Worm (Caenorhabditis elegans) whole organism, young adult: ENCODE measurements around the gene C14B1.12.
A peak's percentile ranks its signal among the peaks of the same experiment; 100 is the strongest.

Source experiments
- B0019.2 ChIP-seq: fragments of 200-800 bp; sonication (Bioruptor generic); conservative IDR thresholded peaks from 2 replicates; pipeline ENCODE4 v1.3.6; 2022; ENCODE audit warnings: missing genetic modification reagents, missing genetic modification characterization, missing compliant biosample characterization
- B0336.3 ChIP-seq: fragments of 200-800 bp; sonication (Bioruptor generic); IDR thresholded peaks from 2 replicates; pipeline ENCODE4 v1.3.6; 2022; ENCODE audit warnings: missing genetic modification characterization, missing compliant biosample characterization
- D2030.7 ChIP-seq: fragments of 200-800 bp; sonication (Bioruptor generic); IDR thresholded peaks from 2 replicates; pipeline ENCODE4 v1.3.6; 2022; ENCODE audit warnings: missing genetic modification reagents, missing genetic modification characterization, missing compliant biosample characterization
- F23B12.7 ChIP-seq: sonication (generic microtip); optimal IDR thresholded peaks from 2 replicates; lab custom pipeline; 2017; ENCODE audit warnings: missing genetic modification characterization, mild to moderate bottlenecking, missing compliant biosample characterization, antibody characterized with exemption, moderate library complexity; ENCODE audit not compliant: insufficient read depth
- F33H1.4 ChIP-seq: fragments of 200-800 bp; sonication (Bioruptor generic); IDR thresholded peaks from 2 replicates; pipeline ENCODE4 v1.3.6; 2022; ENCODE audit warnings: missing genetic modification reagents, missing genetic modification characterization, missing compliant biosample characterization
- F49E8.2 ChIP-seq: sonication (generic microtip); optimal IDR thresholded peaks from 3 replicates; lab custom pipeline; 2017; ENCODE audit warnings: missing genetic modification characterization, mild to moderate bottlenecking, missing compliant biosample characterization, antibody characterized with exemption, moderate library complexity; ENCODE audit not compliant: insufficient read depth
- F57A8.1 ChIP-seq: fragments of 200-800 bp; sonication (Bioruptor generic); optimal IDR thresholded peaks from 2 replicates; lab custom pipeline; 2018; ENCODE audit warnings: mild to moderate bottlenecking, missing genetic modification characterization, moderate library complexity, missing compliant biosample characterization
- F57C9.4 ChIP-seq: sonication (generic microtip); optimal IDR thresholded peaks from 2 replicates; lab custom pipeline; 2017; ENCODE audit warnings: mild to moderate bottlenecking, missing genetic modification characterization, missing compliant biosample characterization
- T26A5.8 ChIP-seq: sonication (generic microtip); optimal IDR thresholded peaks from 2 replicates; lab custom pipeline; 2016; ENCODE audit warnings: missing genetic modification characterization, missing compliant biosample characterization
- Y67H2A.10 ChIP-seq: fragments of 200-800 bp; sonication (Bioruptor generic); conservative IDR thresholded peaks from 2 replicates; pipeline ENCODE4 v1.3.6; 2022; ENCODE audit warnings: missing genetic modification reagents, missing genetic modification characterization, missing compliant biosample characterization
- ama-1 ChIP-seq, 3 experiments: fragments of 150-350 bp in 1 of 3; sonication (generic microtip) in 2 of 3; optimal IDR thresholded peaks; 2 replicates each; lab custom pipeline; 2014 to 2018; ENCODE audit warnings: missing biosample characterization in 2 of 3, missing genetic modification characterization in 2 of 3, missing genetic modification reagents in 2 of 3
- athp-1 ChIP-seq: sonication (generic microtip); optimal IDR thresholded peaks from 2 replicates; lab custom pipeline; 2017; ENCODE audit warnings: mild to moderate bottlenecking, missing genetic modification characterization, missing compliant biosample characterization
- attf-3 ChIP-seq: fragments of 200-800 bp; sonication (Bioruptor generic); conservative IDR thresholded peaks from 2 replicates; pipeline ENCODE4 v1.3.6; 2022; ENCODE audit warnings: missing genetic modification reagents, missing genetic modification characterization, missing compliant biosample characterization
- attf-5 ChIP-seq: fragments of 200-800 bp; sonication (Bioruptor generic); optimal IDR thresholded peaks from 2 replicates; lab custom pipeline; 2018; ENCODE audit warnings: mild to moderate bottlenecking, missing genetic modification characterization, missing compliant biosample characterization
- attf-6 ChIP-seq: fragments of 200-800 bp; sonication (Bioruptor generic); IDR thresholded peaks from 2 replicates; pipeline ENCODE4 v1.3.6; 2022; ENCODE audit warnings: missing genetic modification reagents, missing genetic modification characterization, missing compliant biosample characterization
- bed-2 ChIP-seq: fragments of 200-800 bp; sonication (Bioruptor generic); IDR thresholded peaks from 2 replicates; pipeline ENCODE4 v1.3.6; 2022; ENCODE audit warnings: missing genetic modification reagents, missing genetic modification characterization, missing compliant biosample characterization
- ceh-100 ChIP-seq: fragments of 200-800 bp; sonication (Bioruptor generic); IDR thresholded peaks from 2 replicates; pipeline ENCODE4 v1.3.6; 2022; ENCODE audit warnings: missing genetic modification reagents, missing genetic modification characterization, missing compliant biosample characterization
- ceh-40 ChIP-seq: fragments of 200-800 bp; sonication (Bioruptor generic); IDR thresholded peaks from 2 replicates; pipeline ENCODE4 v1.3.6; 2022; ENCODE audit warnings: missing genetic modification characterization, missing compliant biosample characterization
- dpl-1 ChIP-seq: fragments of 150-350 bp; optimal IDR thresholded peaks from 2 replicates; lab custom pipeline; 2014; ENCODE audit warnings: missing biosample characterization, missing genetic modification reagents, missing genetic modification characterization
- efl-1 ChIP-seq: fragments of 150-350 bp; optimal IDR thresholded peaks from 2 replicates; lab custom pipeline; 2014; ENCODE audit warnings: missing biosample characterization, missing genetic modification reagents, missing genetic modification characterization
- ekl-4 ChIP-seq: fragments of 200-800 bp; sonication (Bioruptor generic); IDR thresholded peaks from 2 replicates; pipeline ENCODE4 v1.3.6; 2022; ENCODE audit warnings: missing genetic modification reagents, missing genetic modification characterization, missing compliant biosample characterization
- hmg-1.2 ChIP-seq: fragments of 200-800 bp; sonication (Bioruptor generic); IDR thresholded peaks from 2 replicates; pipeline ENCODE4 v1.3.6; 2022; ENCODE audit warnings: missing genetic modification reagents, missing genetic modification characterization, missing compliant biosample characterization
- lin-54 ChIP-seq: fragments of 200-800 bp; sonication (Bioruptor generic); optimal IDR thresholded peaks from 2 replicates; lab custom pipeline; 2018; ENCODE audit warnings: mild to moderate bottlenecking, missing genetic modification characterization, missing compliant biosample characterization
- madf-6 ChIP-seq: fragments of 200-800 bp; sonication (Bioruptor generic); IDR thresholded peaks from 2 replicates; pipeline ENCODE4 v1.3.6; 2022; ENCODE audit warnings: missing genetic modification reagents, missing genetic modification characterization, missing compliant biosample characterization
- mcd-1 ChIP-seq: fragments of 200-800 bp; sonication (Bioruptor generic); IDR thresholded peaks from 2 replicates; pipeline ENCODE4 v1.3.6; 2022; ENCODE audit warnings: missing genetic modification reagents, missing genetic modification characterization, missing compliant biosample characterization
- mxl-1 ChIP-seq: sonication (generic microtip); optimal IDR thresholded peaks from 2 replicates; lab custom pipeline; 2016; ENCODE audit warnings: missing genetic modification characterization, missing compliant biosample characterization
- nhr-179 ChIP-seq: sonication (generic microtip); optimal IDR thresholded peaks from 2 replicates; lab custom pipeline; 2016; ENCODE audit warnings: mild to moderate bottlenecking, missing genetic modification characterization, missing compliant biosample characterization
- nhr-90 ChIP-seq: sonication (generic microtip); optimal IDR thresholded peaks from 2 replicates; lab custom pipeline; 2016; ENCODE audit warnings: missing genotype, mild to moderate bottlenecking, missing genetic modification characterization, missing compliant biosample characterization
- pha-4 ChIP-seq: fragments of 150-350 bp; sonication (generic microtip); optimal IDR thresholded peaks from 2 replicates; lab custom pipeline; 2014; ENCODE audit warnings: missing biosample characterization, missing genetic modification reagents, missing genetic modification characterization
- snpc-3.4 ChIP-seq: sonication (generic microtip); optimal IDR thresholded peaks from 2 replicates; lab custom pipeline; 2017; ENCODE audit warnings: missing genetic modification characterization, mild to moderate bottlenecking, missing compliant biosample characterization, antibody characterized with exemption, moderate library complexity, missing genotype, missing genetic modification reagents
- somi-1 ChIP-seq: fragments of 200-800 bp; sonication (Bioruptor generic); optimal IDR thresholded peaks from 2 replicates; lab custom pipeline; 2018; ENCODE audit warnings: mild to moderate bottlenecking, missing genetic modification characterization, missing compliant biosample characterization
- zfh-2 ChIP-seq: fragments of 200-800 bp; sonication (Bioruptor generic); conservative IDR thresholded peaks from 2 replicates; pipeline ENCODE4 v1.3.6; 2022; ENCODE audit warnings: missing genetic modification reagents, missing genetic modification characterization, missing compliant biosample characterization
- ztf-26 ChIP-seq: sonication (generic microtip); optimal IDR thresholded peaks from 2 replicates; lab custom pipeline; 2017; ENCODE audit warnings: missing genetic modification characterization, missing compliant biosample characterization

C14B1.12 gene

DNA sequence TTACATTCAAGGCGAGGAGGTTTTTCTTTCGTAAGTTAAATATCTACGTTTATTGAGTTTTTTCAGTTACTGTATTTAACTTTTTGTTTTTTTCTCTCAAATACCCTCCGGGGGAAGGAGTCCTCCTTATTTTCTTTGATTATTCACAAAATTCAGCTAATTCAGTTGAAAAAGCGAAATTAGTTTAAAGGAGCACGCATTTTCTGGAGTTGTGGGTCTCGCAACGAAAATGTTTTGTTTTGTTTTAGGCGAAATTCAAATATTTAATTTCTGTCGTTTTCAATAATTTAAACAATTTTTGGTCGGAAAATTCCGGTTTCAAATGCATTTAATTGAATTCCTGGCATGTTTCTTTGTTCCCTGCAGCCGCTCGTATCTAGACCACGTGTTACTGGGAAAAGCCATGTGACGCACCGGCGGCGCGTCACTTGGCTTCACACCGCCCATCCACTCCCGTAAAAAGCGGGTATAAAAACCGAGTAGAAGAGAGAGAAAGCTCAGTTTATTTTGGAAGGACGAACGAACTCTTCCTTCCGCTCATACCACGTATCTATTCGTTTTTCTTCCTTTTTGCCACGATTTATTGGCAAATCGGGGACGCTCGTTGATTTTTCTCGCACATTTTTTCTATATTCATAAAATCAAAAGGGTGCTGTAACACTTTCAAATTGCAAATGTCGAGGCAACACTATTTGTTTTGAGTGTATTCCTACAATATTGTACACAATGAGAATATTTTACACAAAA, 10.9 kb upstream of the C14B1.12 start:
- TF ChIP-seq pha-4 (tag; lab: Kevin White, UChicago): no peak
- TF ChIP-seq mxl-1: no peak
- peak; percentile 32 for TF ChIP-seq ama-1 (optimal IDR thresholded peaks at IDR 0.05; lab: Kevin White, UChicago)
- no peak for TF ChIP-seq ama-1 (GFP tag; optimal IDR thresholded peaks at IDR 0.05; lab: Kevin White, UChicago)
- TF ChIP-seq snpc-3.4 (tag; lab: Kevin White, UChicago): peak; percentile 10
- 0 out of 2 replicates have a peak, but pooled peaks have one; percentile 20 for TF ChIP-seq D2030.7 (GFP tag; lab: Robert Waterston, UW)
- TF ChIP-seq attf-3 (GFP tag; lab: Robert Waterston, UW): no peak
- TF ChIP-seq F57A8.1 (GFP tag; lab: Kevin White, UChicago): no peak
- no peak for TF ChIP-seq dpl-1
- no peak for TF ChIP-seq athp-1 (tag; lab: Kevin White, UChicago)
- TF ChIP-seq T26A5.8 (tag; lab: Kevin White, UChicago): no peak
- peak; percentile 70 for TF ChIP-seq F33H1.4 (GFP tag; lab: Robert Waterston, UW)
- no peak for TF ChIP-seq bed-2 (GFP tag; lab: Robert Waterston, UW)
- TF ChIP-seq zfh-2 (GFP tag; lab: Robert Waterston, UW): peak; percentile 46; the same call in 1 of the 2 replicates
- no peak for TF ChIP-seq mcd-1 (GFP tag; lab: Robert Waterston, UW)
- peak; percentile 12 for TF ChIP-seq somi-1 (GFP tag; lab: Kevin White, UChicago)

ce11 chrIII:3734990-3735389, 10.2 kb upstream of the C14B1.12 start, which contains the start of gene evl-18:
TSS of gene evl-18 (minus strand) at chrIII:3735039.
- TF ChIP-seq lin-54 (GFP tag; lab: Kevin White, UChicago) (no peak), mcd-1 (GFP tag; lab: Robert Waterston, UW) (peak; percentile 69), ztf-26 (no peak), B0336.3 (GFP tag; lab: Robert Waterston, UW) (no peak), Y67H2A.10 (no peak), nhr-90 (tag; lab: Kevin White, UChicago) (no peak), efl-1 (peak; percentile 38), ceh-100 (no peak), somi-1 (GFP tag; lab: Kevin White, UChicago) (no peak)

- no peak for TF ChIP-seq B0019.2 (GFP tag; lab: Robert Waterston, UW)
- TF ChIP-seq madf-6 (GFP tag; lab: Robert Waterston, UW): 0 out of 2 replicates have a peak, but pooled peaks have one; percentile 12
- TF ChIP-seq nhr-179 (tag; lab: Kevin White, UChicago): no peak
- peak; percentile 7 for TF ChIP-seq attf-5 (GFP tag; lab: Kevin White, UChicago)
- peak; percentile 61; the same call in 1 of the 2 replicates for TF ChIP-seq hmg-1.2 (GFP tag; lab: Robert Waterston, UW)
- TF ChIP-seq, all 124 proteins: peak for 3
Measured at ce11 chrIII:3734007-3734406, 9.2 kb upstream of the C14B1.12 start, which contains the start of gene F34D10.3. TSS of gene F34D10.3 (plus strand) at chrIII:3734255.

ce11 chrIII:3730475-3730874, 5.7 kb upstream of the C14B1.12 start, which contains the start of gene F34D10.8:
TSS of gene F34D10.8 (plus strand) at chrIII:3730775.
- no peak for TF ChIP-seq F57C9.4 (tag; lab: Kevin White, UChicago)
- TF ChIP-seq F23B12.7: no peak
- no peak for TF ChIP-seq F57A8.1 (GFP tag; lab: Kevin White, UChicago)
- no peak for TF ChIP-seq ceh-100
- no peak for TF ChIP-seq nhr-90 (tag; lab: Kevin White, UChicago)
- no peak for TF ChIP-seq T26A5.8 (tag; lab: Kevin White, UChicago)
- TF ChIP-seq nhr-179 (tag; lab: Kevin White, UChicago): no peak
- no peak for TF ChIP-seq ceh-40
- no peak for TF ChIP-seq F49E8.2
- TF ChIP-seq attf-6 (GFP tag; lab: Robert Waterston, UW): no peak
- TF ChIP-seq ekl-4 (GFP tag; lab: Robert Waterston, UW): no peak
